Fruit fly (Drosophila melanogaster) whole organism, pupa: ENCODE data around the gene CG18789.

ENCODE experiments used
- CG10348 ChIP-seq: fragments of 200-800 bp; sonication (Bioruptor generic); IDR thresholded peaks from 2 replicates; pipeline ENCODE4 v1.3.6; 2022; ENCODE audit warnings: missing biosample characterization, missing genetic modification characterization
- CG12605 ChIP-seq: fragments of 200-800 bp; sonication (Bioruptor generic); IDR thresholded peaks from 2 replicates; pipeline ENCODE4 v1.3.6; 2022; ENCODE audit warnings: missing biosample characterization, missing genetic modification characterization
- CG13204 ChIP-seq: fragments of 200-800 bp; sonication (Bioruptor generic); optimal IDR thresholded peaks from 2 replicates; lab custom pipeline; 2018; ENCODE audit warnings: missing biosample characterization, mild to moderate bottlenecking, missing genetic modification characterization, moderate library complexity
- CG14655 ChIP-seq: fragments of 200-800 bp; sonication (Bioruptor generic); optimal IDR thresholded peaks from 3 replicates; lab custom pipeline; 2017; ENCODE audit warnings: mild to moderate bottlenecking, missing biosample characterization, missing genetic modification reagents, missing genetic modification characterization
- CG15710 ChIP-seq: fragments of 200-800 bp; sonication (Bioruptor generic); optimal IDR thresholded peaks from 2 replicates; lab custom pipeline; 2018; ENCODE audit warnings: missing biosample characterization, mild to moderate bottlenecking, missing genetic modification characterization, moderate library complexity
- CG17806 ChIP-seq: fragments of 200-800 bp; sonication (Bioruptor generic); optimal IDR thresholded peaks from 2 replicates; lab custom pipeline; 2018; ENCODE audit warnings: missing biosample characterization, mild to moderate bottlenecking, missing genetic modification characterization, moderate library complexity
- CG32121 ChIP-seq: fragments of 200-800 bp; sonication (Bioruptor generic); IDR thresholded peaks from 2 replicates; pipeline ENCODE4 v1.3.6; 2022; ENCODE audit warnings: missing biosample characterization, missing genetic modification characterization
- CG34367 ChIP-seq: fragments of 200-800 bp; sonication (Bioruptor generic); optimal IDR thresholded peaks from 2 replicates; lab custom pipeline; 2018; ENCODE audit warnings: missing biosample characterization, mild to moderate bottlenecking, missing genetic modification characterization
- CG4496 ChIP-seq: fragments of 200-800 bp; sonication (Bioruptor generic); IDR thresholded peaks from 3 replicates; pipeline ENCODE4 v1.3.6; 2022; ENCODE audit warnings: missing biosample characterization, missing genetic modification characterization
- CG8159 ChIP-seq: fragments of 200-800 bp; sonication (Bioruptor generic); optimal IDR thresholded peaks from 3 replicates; lab custom pipeline; 2018; ENCODE audit warnings: missing biosample characterization, mild to moderate bottlenecking, missing genetic modification characterization, moderate library complexity
- CG8301 ChIP-seq: fragments of 200-800 bp; sonication (Bioruptor generic); optimal IDR thresholded peaks from 2 replicates; lab custom pipeline; 2018; ENCODE audit warnings: missing biosample characterization, mild to moderate bottlenecking, missing genetic modification characterization
- CG9948 ChIP-seq: fragments of 200-800 bp; sonication (Bioruptor generic); optimal IDR thresholded peaks from 2 replicates; lab custom pipeline; 2018; ENCODE audit warnings: missing biosample characterization, mild to moderate bottlenecking, missing genetic modification characterization, moderate library complexity
- D1 ChIP-seq: fragments of 200-800 bp; sonication (Bioruptor generic); optimal IDR thresholded peaks from 2 replicates; lab custom pipeline; 2018; ENCODE audit warnings: missing biosample characterization, mild to moderate bottlenecking, missing genetic modification characterization, moderate library complexity
- EcR ChIP-seq: fragments of 200-800 bp; sonication (Bioruptor generic); optimal IDR thresholded peaks from 3 replicates; lab custom pipeline; 2019; ENCODE audit warnings: missing biosample characterization, missing genetic modification characterization, mild to moderate bottlenecking, moderate library complexity, missing genetic modification reagents
- Ets98B ChIP-seq: fragments of 200-800 bp; sonication (Bioruptor generic); IDR thresholded peaks from 2 replicates; pipeline ENCODE4 v1.3.6; 2022; ENCODE audit warnings: missing biosample characterization, missing genetic modification characterization
- Pif1A ChIP-seq: fragments of 200-800 bp; sonication (Bioruptor generic); optimal IDR thresholded peaks from 3 replicates; lab custom pipeline; 2016; ENCODE audit warnings: missing biosample characterization, missing genetic modification characterization
- Pif1B ChIP-seq: fragments of 200-800 bp; sonication (Bioruptor generic); optimal IDR thresholded peaks from 3 replicates; lab custom pipeline; 2016; ENCODE audit warnings: missing biosample characterization, missing genetic modification characterization
- Snoo ChIP-seq: fragments of 200-800 bp; sonication (Bioruptor generic); optimal IDR thresholded peaks from 3 replicates; lab custom pipeline; 2017; ENCODE audit warnings: missing biosample characterization, mild to moderate bottlenecking, missing genetic modification characterization, inconsistent platforms
- fd96Ca ChIP-seq: fragments of 200-800 bp; sonication (Bioruptor generic); IDR thresholded peaks from 3 replicates; pipeline ENCODE4 v1.3.6; 2022; ENCODE audit warnings: missing biosample characterization, missing genetic modification characterization
- gl ChIP-seq: fragments of 200-800 bp; sonication (Bioruptor generic); optimal IDR thresholded peaks from 2 replicates; lab custom pipeline; 2018; ENCODE audit warnings: missing biosample characterization, mild to moderate bottlenecking, missing genetic modification characterization
- rn ChIP-seq: fragments of 200-800 bp; sonication (Bioruptor generic); IDR thresholded peaks from 2 replicates; pipeline ENCODE4 v1.3.6; 2022; ENCODE audit warnings: missing biosample characterization, missing genetic modification characterization

Gene CG18789

DNA sequence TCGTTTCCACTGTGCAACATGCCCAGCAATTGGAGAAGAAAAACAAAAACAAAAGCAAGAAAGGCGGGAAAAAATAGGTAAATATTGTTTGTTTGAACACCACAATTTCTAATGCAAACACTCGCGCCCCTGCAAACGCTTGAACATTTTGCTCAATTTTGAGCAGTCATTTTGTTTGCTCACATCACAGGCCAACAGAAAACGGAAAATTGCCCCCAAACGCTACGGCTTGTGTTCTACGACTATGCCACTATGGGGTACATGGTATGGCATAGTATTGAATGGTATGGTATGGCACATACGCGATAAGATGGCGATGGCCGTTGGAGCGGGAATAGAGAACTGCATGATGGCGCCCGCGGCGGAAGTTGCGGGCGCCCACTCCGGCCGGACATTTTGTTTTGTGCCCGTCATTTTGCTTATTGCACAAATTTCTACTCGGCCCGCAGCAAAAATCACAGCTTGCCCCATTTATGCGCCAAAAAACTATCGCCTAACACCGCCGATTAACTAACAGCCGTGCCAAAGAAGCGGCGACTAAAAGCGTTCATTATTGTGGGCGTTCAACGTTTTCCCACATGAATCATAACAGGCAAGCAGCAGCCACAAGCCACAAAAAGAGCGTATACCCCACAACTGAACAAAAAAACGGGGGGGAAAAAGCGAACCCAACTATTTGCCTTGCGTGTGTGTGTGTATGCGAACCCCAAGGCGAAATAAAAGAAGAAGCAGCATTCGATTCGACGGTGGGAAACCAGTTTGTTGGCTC lies 9.2 kb upstream of the CG18789 start:
- TF ChIP-seq CG4496 (GFP tag; lab: Robert Waterston, UW) (no peak), CG12605 (no peak), CG13204 (GFP tag; lab: Kevin White, UChicago) (peak; percentile 68), CG9948 (tag; lab: Kevin White, UChicago) (peak; percentile 1), EcR (GFP tag; lab: Kevin White, UChicago) (peak; percentile 78), Pif1B (GFP tag; lab: Kevin White, UChicago) (peak; percentile 10), Pif1A (GFP tag; lab: Kevin White, UChicago) (peak; percentile 0), CG34367 (peak; percentile 31), Ets98B (GFP tag; lab: Robert Waterston, UW) (no peak), CG15710 (tag; lab: Kevin White, UChicago) (peak; percentile 18)

DNA sequence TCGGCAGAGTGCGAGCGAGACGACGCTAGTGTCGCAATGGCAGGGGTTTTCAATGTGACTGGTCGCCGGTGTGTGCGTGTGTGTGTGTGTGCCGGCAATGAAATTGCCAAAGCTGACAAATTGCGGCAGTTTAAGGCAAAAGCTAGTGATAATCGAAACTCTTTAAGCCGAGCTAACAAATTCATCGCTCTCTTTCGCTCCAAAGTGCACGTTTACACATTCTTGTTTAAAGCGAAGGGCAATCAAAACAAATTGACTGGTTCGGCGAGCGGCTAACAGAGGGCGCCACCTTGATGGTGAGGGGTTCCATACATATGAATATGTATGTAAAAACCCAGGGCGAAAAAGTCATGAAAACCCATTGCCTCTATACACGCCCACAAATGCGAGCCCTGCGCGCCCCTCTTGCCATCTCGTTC lies 8.6 kb upstream of the CG18789 start:
- TF ChIP-seq fd96Ca (GFP tag; lab: Robert Waterston, UW), result no peak
- TF ChIP-seq Ets98B (GFP tag; lab: Robert Waterston, UW), result no peak
- TF ChIP-seq Pif1B (GFP tag; lab: Kevin White, UChicago), result no peak
- TF ChIP-seq D1 (tag; lab: Kevin White, UChicago), result no peak
- no peak for TF ChIP-seq CG4496 (GFP tag; lab: Robert Waterston, UW)
- no peak for TF ChIP-seq CG15710 (tag; lab: Kevin White, UChicago)

DNA sequence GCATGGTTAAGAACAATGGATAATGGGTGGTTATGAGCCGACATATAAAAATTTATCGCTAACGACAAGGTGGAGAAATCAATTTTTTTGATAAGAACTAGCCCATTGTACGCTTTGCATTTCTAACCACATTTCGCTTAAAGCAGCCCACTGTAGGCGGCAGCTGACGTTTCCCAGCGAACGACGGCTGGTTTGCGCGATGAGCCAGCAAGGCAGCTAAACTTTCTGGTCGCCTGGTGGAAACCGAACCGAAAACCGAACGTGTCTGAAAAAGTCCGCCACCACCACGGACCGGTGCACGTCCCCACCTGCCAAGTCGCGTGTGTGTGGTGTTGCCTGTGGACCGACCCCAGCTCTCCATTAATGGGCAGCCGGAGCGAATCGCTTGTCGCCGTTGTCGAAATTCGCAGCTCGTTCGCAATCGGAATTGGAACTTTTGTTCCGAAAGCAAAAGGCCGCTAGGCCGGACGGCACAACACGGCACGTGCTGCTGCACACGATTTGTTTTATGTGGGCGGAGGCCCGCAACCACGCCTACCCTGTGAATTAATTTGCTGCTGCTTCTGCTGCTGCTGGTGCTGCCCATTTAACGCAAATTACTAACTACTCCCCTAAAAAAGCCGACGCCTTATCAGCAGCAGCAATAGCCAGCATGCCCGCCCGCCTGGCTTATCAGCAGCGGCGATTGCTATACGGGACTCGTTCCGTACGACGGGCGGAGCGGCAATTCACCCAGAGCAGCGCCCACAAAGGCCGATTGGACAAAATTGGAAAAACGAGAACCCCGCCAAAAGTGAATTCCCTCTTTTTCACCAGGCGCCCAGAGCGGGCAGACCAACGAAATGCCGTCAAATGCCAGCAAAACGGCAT lies 7.9 kb upstream of the CG18789 start:
- TF ChIP-seq Snoo (tag; lab: Kevin White, UChicago), result peak; percentile 32
- no peak for TF ChIP-seq CG8301 (tag; lab: Kevin White, UChicago)
- peak; percentile 77 for TF ChIP-seq EcR (GFP tag; lab: Kevin White, UChicago)
- TF ChIP-seq CG17806 (tag; lab: Kevin White, UChicago), result peak; percentile 27
- peak; percentile 38 for TF ChIP-seq CG8159
- TF ChIP-seq CG34367, result no peak
- TF ChIP-seq CG9948 (tag; lab: Kevin White, UChicago), result no peak
- TF ChIP-seq CG10348 (GFP tag; lab: Robert Waterston, UW), result no peak
- no peak for TF ChIP-seq rn (GFP tag; lab: Robert Waterston, UW)
- TF ChIP-seq CG32121 (GFP tag; lab: Robert Waterston, UW), result no peak
- peak; percentile 56 for TF ChIP-seq CG14655 (GFP tag; lab: Kevin White, UChicago)
- TF ChIP-seq CG13204 (GFP tag; lab: Kevin White, UChicago), result peak; percentile 99
- TF ChIP-seq Pif1B (GFP tag; lab: Kevin White, UChicago), result no peak
- no peak for TF ChIP-seq fd96Ca (GFP tag; lab: Robert Waterston, UW)
- TF ChIP-seq CG15710 (tag; lab: Kevin White, UChicago), result peak; percentile 32
- TF ChIP-seq CG4496 (GFP tag; lab: Robert Waterston, UW), result no peak
- no peak for TF ChIP-seq Ets98B (GFP tag; lab: Robert Waterston, UW)
- TF ChIP-seq D1 (tag; lab: Kevin White, UChicago), result no peak
- peak; percentile 30 for TF ChIP-seq gl (tag; lab: Kevin White, UChicago)
- TF ChIP-seq CG12605, result no peak
- peak; percentile 34 for TF ChIP-seq Pif1A (GFP tag; lab: Kevin White, UChicago)

DNA sequence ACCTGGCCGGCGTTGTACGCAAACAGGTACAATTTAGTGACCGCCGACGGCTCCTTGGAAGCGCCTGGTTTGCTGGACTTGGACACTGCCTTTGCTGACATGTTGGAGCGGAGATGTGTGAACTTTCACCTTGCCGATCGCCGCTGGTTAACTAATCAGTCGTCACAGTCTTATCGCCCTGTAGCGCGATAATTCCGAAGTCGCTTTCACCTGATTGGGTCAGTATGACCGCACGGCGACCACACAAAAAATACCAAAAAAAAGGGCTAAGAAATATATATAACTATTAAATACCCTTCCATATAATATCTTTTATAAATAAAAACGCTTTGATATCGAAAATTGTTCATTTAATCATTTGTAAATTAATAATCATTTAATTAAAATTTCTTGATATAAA lies 6.8 kb upstream of the CG18789 start, which contains the start of gene Hacd1:
Gene Hacd1, minus strand, starts transcription at position 216 of the 400 bp plus-strand sequence.
- TF ChIP-seq CG9948 (tag; lab: Kevin White, UChicago) (no peak), Ets98B (GFP tag; lab: Robert Waterston, UW) (no peak), CG15710 (tag; lab: Kevin White, UChicago) (no peak), CG14655 (GFP tag; lab: Kevin White, UChicago) (no peak), EcR (GFP tag; lab: Kevin White, UChicago) (no peak), gl (tag; lab: Kevin White, UChicago) (no peak), CG17806 (tag; lab: Kevin White, UChicago) (no peak), CG10348 (GFP tag; lab: Robert Waterston, UW) (no peak), CG34367 (no peak), CG12605 (no peak), CG32121 (GFP tag; lab: Robert Waterston, UW) (no peak), rn (GFP tag; lab: Robert Waterston, UW) (no peak), Snoo (tag; lab: Kevin White, UChicago) (no peak), CG8159 (no peak), Pif1A (GFP tag; lab: Kevin White, UChicago) (no peak), CG13204 (GFP tag; lab: Kevin White, UChicago) (no peak), CG8301 (tag; lab: Kevin White, UChicago) (no peak)

DNA sequence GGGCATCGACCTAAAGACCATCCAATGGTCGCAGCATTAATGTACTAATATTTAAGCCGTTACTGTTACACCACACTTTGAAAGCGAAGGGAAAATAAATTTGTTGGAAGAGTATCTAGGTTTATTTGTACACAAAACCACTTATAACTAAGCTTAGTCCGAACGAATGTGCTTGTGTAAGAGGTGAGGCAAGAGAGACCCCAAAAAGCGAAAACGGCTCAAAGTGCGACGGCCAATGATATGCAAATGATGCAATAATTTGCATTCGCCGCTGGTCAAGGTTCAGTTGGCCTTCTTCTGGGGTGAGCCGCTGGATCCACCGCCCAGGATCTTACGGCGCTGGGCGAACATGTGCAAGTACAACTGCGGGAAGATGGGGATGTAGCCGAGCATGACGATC lies 5.9 kb upstream of the CG18789 start:
- TF ChIP-seq Pif1A (GFP tag; lab: Kevin White, UChicago) (no peak), Snoo (tag; lab: Kevin White, UChicago) (no peak), EcR (GFP tag; lab: Kevin White, UChicago) (peak; percentile 24), Pif1B (GFP tag; lab: Kevin White, UChicago) (no peak), CG13204 (GFP tag; lab: Kevin White, UChicago) (no peak), gl (tag; lab: Kevin White, UChicago) (no peak), CG32121 (GFP tag; lab: Robert Waterston, UW) (no peak)
- TF ChIP-seq, all 21 proteins: peak for 1
